Fruit fly (Drosophila melanogaster) whole organism, pupa: ENCODE data around the gene Rpn10.

Source experiments
- CG15710 ChIP-seq: fragments of 200-800 bp; sonication (Bioruptor generic); optimal IDR thresholded peaks from 2 replicates; lab custom pipeline; 2018; ENCODE audit warnings: missing biosample characterization, mild to moderate bottlenecking, missing genetic modification characterization, moderate library complexity
- EcR ChIP-seq: fragments of 200-800 bp; sonication (Bioruptor generic); optimal IDR thresholded peaks from 3 replicates; lab custom pipeline; 2019; ENCODE audit warnings: missing biosample characterization, missing genetic modification characterization, mild to moderate bottlenecking, moderate library complexity, missing genetic modification reagents

- TF ChIP-seq CG15710 (tag; lab: Kevin White, UChicago) (no peak), EcR (no peak)
These were observed 37.0 kb downstream of the Rpn10 start, which contains the start of gene EMC10 for dm6 chr3L:21573831-21574230.
